Fruit fly (Drosophila melanogaster) Kc167 (cell line): ENCODE data around the gene Esyt2.

Source experiments
- Myc ChIP-seq: fragments of >200 bp; optimal IDR thresholded peaks from 2 replicates; lab custom pipeline; 2017; ENCODE audit warnings: missing external identifiers
- Sin3A ChIP-seq: fragments of >200 bp; optimal IDR thresholded peaks from 2 replicates; lab custom pipeline; 2018; ENCODE audit warnings: missing external identifiers
- h ChIP-seq: fragments of >200 bp; optimal IDR thresholded peaks from 3 replicates; lab custom pipeline; 2018; ENCODE audit warnings: missing external identifiers
- insv ChIP-seq: fragments of >200 bp; optimal IDR thresholded peaks from 3 replicates; lab custom pipeline; 2018; ENCODE audit warnings: missing external identifiers
- ttk ChIP-seq: sonication (Bioruptor generic); optimal IDR thresholded peaks from 2 replicates; lab custom pipeline; 2017; ENCODE audit warnings: missing external identifiers

DNA sequence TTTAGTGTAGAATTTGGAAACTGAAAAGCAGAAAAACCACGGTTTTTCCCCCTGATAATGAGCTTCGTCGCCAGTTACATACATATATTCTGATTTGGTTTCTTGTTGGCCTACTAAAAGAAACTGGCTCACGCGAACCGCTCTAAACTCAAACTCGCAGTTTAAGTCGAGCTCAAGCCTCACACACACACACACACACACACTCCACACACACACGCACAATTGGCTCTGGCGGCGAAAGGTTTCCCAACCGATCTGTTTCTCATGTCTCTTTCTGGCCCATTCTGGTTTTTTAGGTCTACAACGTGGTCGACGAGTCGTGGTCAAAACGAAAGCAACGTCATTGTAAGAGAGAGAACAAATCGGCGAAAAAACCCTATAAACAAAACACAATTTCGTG lies 45.8 kb downstream of the Esyt2 start:
- no peak for TF ChIP-seq h (lab: Kevin White, UChicago)
- TF ChIP-seq ttk (lab: Kevin White, UChicago): no peak
- TF ChIP-seq insv (lab: Kevin White, UChicago): no peak
- no peak for TF ChIP-seq Sin3A
- TF ChIP-seq Myc (lab: Kevin White, UChicago): no peak
